Fruit fly (Drosophila melanogaster) whole organism, prepupa: ENCODE measurements around the gene wda.

Source experiments
- Blimp-1 ChIP-seq: fragments of 200-800 bp; sonication (Bioruptor generic); optimal IDR thresholded peaks from 3 replicates; lab custom pipeline; 2017; ENCODE audit warnings: missing biosample characterization, missing genetic modification characterization, mild to moderate bottlenecking, moderate library complexity, missing genetic modification reagents
- CG10669 ChIP-seq: fragments of 200-800 bp; sonication (Bioruptor generic); optimal IDR thresholded peaks from 3 replicates; lab custom pipeline; 2018; ENCODE audit warnings: missing biosample characterization, mild to moderate bottlenecking, missing genetic modification characterization, moderate library complexity
- CG11294 ChIP-seq: fragments of 200-800 bp; sonication (Bioruptor generic); IDR thresholded peaks from 2 replicates; pipeline ENCODE4 v1.3.6; 2022; ENCODE audit warnings: missing biosample characterization, missing genetic modification characterization
- CG11762 ChIP-seq: fragments of 200-800 bp; sonication (Bioruptor generic); optimal IDR thresholded peaks from 3 replicates; lab custom pipeline; 2016; ENCODE audit warnings: missing biosample characterization, missing genetic modification characterization; ENCODE audit not compliant: insufficient read depth
- CG11902 ChIP-seq: fragments of 200-800 bp; sonication (Bioruptor generic); optimal IDR thresholded peaks from 3 replicates; lab custom pipeline; 2016; ENCODE audit warnings: missing biosample characterization, missing genetic modification characterization
- CG15336 ChIP-seq: fragments of 200-800 bp; sonication (Bioruptor generic); IDR thresholded peaks from 2 replicates; pipeline ENCODE4 v1.3.6; 2022; ENCODE audit warnings: missing biosample characterization, missing genetic modification characterization
- CG1621 ChIP-seq: fragments of 200-800 bp; sonication (Bioruptor generic); optimal IDR thresholded peaks from 3 replicates; lab custom pipeline; 2018; ENCODE audit warnings: missing biosample characterization, mild to moderate bottlenecking, missing genetic modification characterization
- CG16779 ChIP-seq: fragments of 200-800 bp; sonication (Bioruptor generic); optimal IDR thresholded peaks from 3 replicates; lab custom pipeline; 2017; ENCODE audit warnings: missing biosample characterization, mild to moderate bottlenecking, missing genetic modification characterization
- CG31627 ChIP-seq: fragments of 200-800 bp; sonication (Bioruptor generic); optimal IDR thresholded peaks from 3 replicates; lab custom pipeline; 2016; ENCODE audit warnings: missing biosample characterization, missing genetic modification characterization
- CG32006 ChIP-seq: fragments of 200-800 bp; sonication (Bioruptor generic); optimal IDR thresholded peaks from 3 replicates; lab custom pipeline; 2017; ENCODE audit warnings: missing biosample characterization, mild to moderate bottlenecking, missing genetic modification characterization
- CG34406 ChIP-seq: fragments of 200-800 bp; sonication (Bioruptor generic); optimal IDR thresholded peaks from 3 replicates; lab custom pipeline; 2016; ENCODE audit warnings: missing biosample characterization, missing genetic modification characterization
- CG3919 ChIP-seq: fragments of 200-800 bp; sonication (Bioruptor generic); optimal IDR thresholded peaks from 3 replicates; lab custom pipeline; 2016; ENCODE audit warnings: missing biosample characterization, missing genetic modification characterization
- CG6163 ChIP-seq: fragments of 200-800 bp; sonication (Bioruptor generic); IDR thresholded peaks from 3 replicates; pipeline ENCODE4 v1.3.6; 2022; ENCODE audit warnings: missing biosample characterization, missing genetic modification characterization
- CG6276 ChIP-seq: fragments of 200-800 bp; sonication (Bioruptor generic); optimal IDR thresholded peaks from 2 replicates; lab custom pipeline; 2017; ENCODE audit warnings: missing biosample characterization, mild to moderate bottlenecking, missing genetic modification characterization
- CG6792 ChIP-seq: fragments of 200-800 bp; sonication (Bioruptor generic); optimal IDR thresholded peaks from 3 replicates; lab custom pipeline; 2016; ENCODE audit warnings: missing biosample characterization, missing genetic modification characterization
- CG6854 ChIP-seq: fragments of 200-800 bp; sonication (Bioruptor generic); optimal IDR thresholded peaks from 2 replicates; lab custom pipeline; 2017; ENCODE audit warnings: missing biosample characterization, mild to moderate bottlenecking, missing genetic modification characterization
- CG8319 ChIP-seq: fragments of 200-800 bp; sonication (Bioruptor generic); optimal IDR thresholded peaks from 3 replicates; lab custom pipeline; 2016; ENCODE audit warnings: missing biosample characterization, missing genetic modification characterization
- Eip78C ChIP-seq: fragments of 200-800 bp; sonication (Bioruptor generic); peaks from one replicate; lab custom pipeline; 2016; ENCODE audit warnings: missing biosample characterization, missing genetic modification characterization
- Ets96B ChIP-seq: fragments of 200-800 bp; optimal IDR thresholded peaks from 2 replicates; lab custom pipeline; 2019; ENCODE audit warnings: missing biosample characterization, mild to moderate bottlenecking, missing genetic modification characterization, moderate library complexity
- Gug ChIP-seq: fragments of 200-800 bp; sonication (Bioruptor generic); IDR thresholded peaks from 2 replicates; pipeline ENCODE4 v1.3.6; 2022; ENCODE audit warnings: missing biosample characterization, missing genetic modification characterization
- Hr38 ChIP-seq: sonication (Bioruptor generic); optimal IDR thresholded peaks from 2 replicates; lab custom pipeline; 2016; ENCODE audit warnings: missing biosample characterization, missing genetic modification characterization
- Hr4 ChIP-seq: fragments of 200-800 bp; sonication (Bioruptor generic); optimal IDR thresholded peaks from 3 replicates; lab custom pipeline; 2016; ENCODE audit warnings: missing biosample characterization, missing genetic modification characterization
- Lpt ChIP-seq: fragments of 200-800 bp; sonication (Bioruptor generic); optimal IDR thresholded peaks from 3 replicates; lab custom pipeline; 2016; ENCODE audit warnings: missing biosample characterization, missing genetic modification characterization
- OdsH ChIP-seq: fragments of 200-800 bp; sonication (Bioruptor generic); optimal IDR thresholded peaks from 3 replicates; lab custom pipeline; 2016; ENCODE audit warnings: missing biosample characterization, missing genetic modification characterization
- Smox ChIP-seq: fragments of 200-800 bp; sonication (Bioruptor generic); optimal IDR thresholded peaks from 3 replicates; lab custom pipeline; 2016; ENCODE audit warnings: missing biosample characterization, missing genetic modification characterization
- achi ChIP-seq: fragments of 200-800 bp; sonication (Bioruptor generic); optimal IDR thresholded peaks from 3 replicates; lab custom pipeline; 2016; ENCODE audit warnings: missing biosample characterization, missing genetic modification characterization
- acj6 ChIP-seq: fragments of 200-800 bp; sonication (Bioruptor generic); optimal IDR thresholded peaks from 3 replicates; lab custom pipeline; 2016; ENCODE audit warnings: missing biosample characterization, missing genetic modification characterization
- cyc ChIP-seq: fragments of 200-800 bp; sonication (Bioruptor generic); optimal IDR thresholded peaks from 3 replicates; lab custom pipeline; 2016; ENCODE audit warnings: missing biosample characterization, missing genetic modification characterization
- dsx ChIP-seq: fragments of 200-800 bp; optimal IDR thresholded peaks from 3 replicates; lab custom pipeline; 2019; ENCODE audit warnings: missing biosample characterization, mild to moderate bottlenecking, missing genetic modification characterization, moderate library complexity; ENCODE audit not compliant: poor library complexity, severe bottlenecking
- eg ChIP-seq: fragments of 200-800 bp; sonication (Bioruptor generic); IDR thresholded peaks from 3 replicates; pipeline ENCODE4 v1.3.6; 2022; ENCODE audit warnings: missing biosample characterization, missing genetic modification characterization
- fd85E ChIP-seq: fragments of 200-800 bp; sonication (Bioruptor generic); optimal IDR thresholded peaks from 3 replicates; lab custom pipeline; 2016; ENCODE audit warnings: missing biosample characterization, missing genetic modification characterization
- fkh ChIP-seq: fragments of 200-800 bp; sonication (Bioruptor generic); optimal IDR thresholded peaks from 3 replicates; lab custom pipeline; 2017; ENCODE audit warnings: missing biosample characterization, mild to moderate bottlenecking, missing genetic modification characterization, moderate library complexity
- lz ChIP-seq: fragments of 200-800 bp; sonication (Bioruptor generic); optimal IDR thresholded peaks from 3 replicates; lab custom pipeline; 2016; ENCODE audit warnings: missing biosample characterization, missing genetic modification characterization
- net ChIP-seq: fragments of 200-800 bp; sonication (Bioruptor generic); optimal IDR thresholded peaks from 3 replicates; lab custom pipeline; 2016; ENCODE audit warnings: missing biosample characterization, missing genetic modification characterization
- pdm3 ChIP-seq: fragments of 200-800 bp; sonication (Bioruptor generic); optimal IDR thresholded peaks from 3 replicates; lab custom pipeline; 2016; ENCODE audit warnings: missing biosample characterization, missing genetic modification characterization
- salr ChIP-seq, 2 experiments: fragments of 200-800 bp; sonication (Bioruptor generic); optimal IDR thresholded peaks; 3 replicates each; lab custom pipeline; 2016 to 2018; ENCODE audit warnings: missing biosample characterization in 2 of 2, missing genetic modification characterization in 2 of 2, mild to moderate bottlenecking in 1 of 2
- spab ChIP-seq: fragments of 200-800 bp; sonication (Bioruptor generic); optimal IDR thresholded peaks from 2 replicates; lab custom pipeline; 2017; ENCODE audit warnings: missing biosample characterization, mild to moderate bottlenecking, missing genetic modification characterization, missing genetic modification reagents
- ss ChIP-seq, 2 experiments: fragments of 200-800 bp; sonication (Bioruptor generic); optimal IDR thresholded peaks; 2 replicates in 1 of 2; 3 replicates in 1 of 2; lab custom pipeline; 2017 to 2018; ENCODE audit warnings: mild to moderate bottlenecking in 2 of 2, missing biosample characterization in 2 of 2, missing genetic modification characterization in 2 of 2, moderate library complexity in 1 of 2
- svp ChIP-seq: fragments of 200-800 bp; sonication (Bioruptor generic); peaks from one replicate; lab custom pipeline; 2016; ENCODE audit warnings: missing biosample characterization, missing genetic modification characterization
- vri ChIP-seq: fragments of 200-800 bp; sonication (Bioruptor generic); optimal IDR thresholded peaks from 3 replicates; lab custom pipeline; 2016; ENCODE audit warnings: missing biosample characterization, mild to moderate bottlenecking, missing genetic modification characterization

Gene wda

DNA sequence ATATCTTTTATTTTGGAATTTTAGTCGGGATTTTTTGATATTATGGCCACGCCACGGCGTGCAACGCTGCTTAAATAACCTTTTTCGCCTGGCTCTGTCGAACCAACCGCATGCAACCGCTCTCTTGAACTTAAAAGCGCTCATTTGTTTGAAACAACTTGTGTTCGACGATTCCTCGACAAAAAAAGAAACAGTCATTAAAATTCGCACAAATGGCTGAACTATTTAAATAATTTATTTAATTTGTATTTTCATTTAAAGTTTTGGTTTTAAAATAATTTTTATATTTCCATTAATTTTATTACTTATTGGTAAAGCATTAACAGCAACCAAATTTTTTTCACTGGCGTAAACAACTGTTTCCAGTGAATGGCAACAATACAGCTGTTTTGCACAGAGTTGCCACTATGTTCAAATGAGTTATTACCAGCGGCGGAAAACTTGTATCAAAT is 22.9 kb upstream of the wda start, which contains the start of the genes orb and Cdc16 (continued):
- TF ChIP-seq CG16779, result peak; percentile 65
- TF ChIP-seq dsx, result no peak
- TF ChIP-seq OdsH (GFP tag; lab: Kevin White, UChicago), result peak; percentile 90
- TF ChIP-seq acj6, result peak; percentile 89
- no peak for TF ChIP-seq pdm3
- no peak for TF ChIP-seq fd85E (GFP tag; lab: Kevin White, UChicago)
- peak; percentile 86 for TF ChIP-seq CG34406
- TF ChIP-seq CG15336 (GFP tag; lab: Robert Waterston, UW), result peak; percentile 91

DNA sequence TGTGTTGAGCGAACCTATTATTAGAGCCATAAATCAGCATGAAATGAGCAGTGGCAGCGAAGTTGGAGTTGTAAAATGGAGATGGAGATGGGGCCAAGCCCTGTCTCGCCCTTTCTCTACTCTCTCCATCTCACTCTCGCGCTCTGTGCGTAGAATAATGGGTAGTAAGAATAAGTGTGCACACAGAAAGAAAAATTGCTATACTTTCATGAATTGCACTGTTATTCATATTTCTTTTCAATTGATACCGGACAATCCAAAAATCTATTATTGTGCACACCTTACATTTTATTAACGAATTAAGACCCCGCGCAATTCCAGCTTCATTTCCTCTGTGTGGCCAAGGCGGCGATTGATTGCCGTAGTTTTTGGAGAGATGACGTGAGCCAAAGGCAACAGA is 21.9 kb upstream of the wda start:
- TF ChIP-seq svp (peak; percentile 51), CG32006 (GFP tag; lab: Kevin White, UChicago) (peak; percentile 7), Gug (GFP tag; lab: Robert Waterston, UW) (no peak), fd85E (GFP tag; lab: Kevin White, UChicago) (no peak), Lpt (GFP tag; lab: Kevin White, UChicago) (no peak), CG1621 (tag; lab: Kevin White, UChicago) (no peak), CG31627 (GFP tag; lab: Kevin White, UChicago) (no peak)
- TF ChIP-seq, all 60 proteins: peak for 2

DNA sequence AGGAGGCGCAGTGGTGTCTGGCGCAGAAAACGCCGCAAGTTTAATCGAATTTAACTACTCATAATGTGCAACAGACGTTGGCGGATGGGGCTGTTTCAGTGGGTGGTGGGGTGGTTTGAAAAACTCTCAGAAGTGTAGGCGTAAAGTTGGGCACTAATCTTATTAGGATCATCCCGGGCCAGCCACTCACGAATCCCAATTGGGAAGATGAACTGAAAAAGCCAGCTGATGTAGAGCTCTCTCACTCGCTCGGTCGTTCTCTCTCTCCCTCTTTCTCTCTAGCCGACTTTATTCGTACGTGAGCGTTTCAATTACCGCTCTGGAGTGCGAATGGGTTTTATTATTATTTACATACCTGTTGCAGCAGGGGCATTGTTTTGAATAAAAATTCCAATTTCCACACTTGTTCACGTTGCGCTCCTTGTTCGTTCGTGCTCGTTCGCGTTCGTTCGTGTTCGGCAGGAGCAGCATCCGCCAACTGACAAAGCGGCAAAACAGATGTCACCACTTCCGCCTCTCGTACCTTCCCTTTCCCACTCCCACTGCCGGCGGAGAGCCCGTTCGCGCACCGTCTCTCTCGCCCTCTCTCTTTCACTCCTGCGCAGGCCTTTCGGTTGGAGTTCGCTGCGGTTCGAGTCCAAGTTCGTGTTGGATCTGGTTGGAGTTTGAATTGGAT is 21.0 kb upstream of the wda start:
- TF ChIP-seq CG6163 (GFP tag; lab: Robert Waterston, UW), result no peak
- peak; percentile 27 for TF ChIP-seq CG3919 (GFP tag; lab: Kevin White, UChicago)
- TF ChIP-seq CG1621 (tag; lab: Kevin White, UChicago), result peak; percentile 40
- peak; percentile 5 for TF ChIP-seq CG6854
- no peak for TF ChIP-seq fd85E (GFP tag; lab: Kevin White, UChicago)
- TF ChIP-seq ss (GFP tag; optimal IDR thresholded peaks at IDR 0.05; lab: Kevin White, UChicago), result peak in 1 of 2 experiments; percentile 9

DNA sequence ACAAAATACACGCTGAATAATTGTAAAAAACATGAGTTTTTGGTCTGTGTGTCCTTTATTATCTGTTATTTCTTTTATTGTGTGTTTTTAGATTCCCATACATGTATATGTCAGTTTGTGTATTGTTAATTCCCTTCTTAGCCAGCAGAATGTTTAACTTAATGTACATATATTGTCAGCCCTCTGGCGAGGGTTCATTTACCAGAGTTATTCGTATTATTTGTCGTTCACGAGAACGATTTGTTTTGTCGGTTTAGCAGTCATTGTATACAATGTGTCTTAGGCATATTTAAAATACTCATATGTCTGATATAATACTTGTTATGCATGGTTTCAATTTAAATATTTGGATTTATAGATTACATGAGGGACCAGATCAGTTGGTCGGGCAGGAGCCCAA is 2.7 kb upstream of the wda start:
- TF ChIP-seq net (GFP tag; lab: Kevin White, UChicago) (no peak), fkh (peak; percentile 24)

DNA sequence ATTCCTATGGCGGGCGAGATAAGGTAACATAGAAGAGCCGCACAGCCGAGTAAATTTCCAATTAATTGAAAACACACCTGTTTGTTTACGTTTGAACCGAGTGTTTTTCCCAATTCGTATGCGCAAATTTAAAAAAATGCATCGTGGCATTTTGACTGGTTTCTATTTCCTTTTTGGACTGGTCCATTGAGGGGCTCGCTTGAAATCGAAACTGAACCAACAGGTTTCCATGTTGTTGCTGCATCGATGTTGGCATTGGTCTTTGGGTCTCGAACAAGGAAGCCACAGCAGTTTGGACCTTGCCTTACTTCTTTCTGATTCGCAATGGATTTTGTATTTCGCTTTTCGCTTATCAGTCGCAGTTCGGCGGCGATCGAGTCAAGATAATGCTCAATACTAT is 637 bp upstream of the wda start:
- TF ChIP-seq Blimp-1 (peak; percentile 94), Hr38 (GFP tag; lab: Kevin White, UChicago) (no peak)
- TF ChIP-seq, all 60 proteins: peak for 1

DNA sequence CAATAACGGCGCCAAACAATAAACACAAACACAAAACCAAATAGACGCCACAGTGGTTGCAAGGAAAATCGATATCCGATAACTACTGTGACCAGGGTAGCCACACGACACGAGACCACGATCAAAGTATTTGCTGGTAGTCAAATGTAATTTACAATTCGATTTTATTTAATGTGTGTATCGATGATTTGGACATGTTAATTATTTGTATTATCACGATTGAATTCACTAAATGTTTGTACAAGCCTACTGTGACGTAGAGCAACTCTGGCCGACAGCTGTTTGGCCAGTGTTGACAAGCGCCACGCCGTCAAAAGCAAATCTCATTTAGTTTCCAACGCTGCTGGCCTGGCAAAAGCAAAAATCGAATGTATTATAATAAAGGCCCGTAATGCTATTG is 6.6 kb downstream of the wda start, which contains the start of the genes Rad60 and EloA:
TSS of gene Rad60 (minus strand) at position 222 of the 400 bp plus-strand sequence.
TSS of gene EloA (plus strand) at position 308 of the 400 bp plus-strand sequence.
- TF ChIP-seq CG8319 (GFP tag; lab: Kevin White, UChicago), result peak; percentile 56
- TF ChIP-seq CG6792, result peak; percentile 69
- TF ChIP-seq eg (GFP tag; lab: Robert Waterston, UW), result peak; percentile 77
- TF ChIP-seq achi, result peak; percentile 76
- peak; percentile 12 for TF ChIP-seq Blimp-1
- peak; percentile 70 for TF ChIP-seq CG11762 (GFP tag; lab: Kevin White, UChicago)
- TF ChIP-seq lz (GFP tag; lab: Kevin White, UChicago), result peak; percentile 85
- peak; percentile 36 for TF ChIP-seq Lpt (GFP tag; lab: Kevin White, UChicago)
- TF ChIP-seq CG10669, result peak; percentile 50
- TF ChIP-seq CG6276 (GFP tag; lab: Kevin White, UChicago), result no peak
- peak; percentile 80 for TF ChIP-seq acj6
- TF ChIP-seq Ets96B (tag; lab: Kevin White, UChicago), result peak; percentile 49
- peak; percentile 73 for TF ChIP-seq CG34406
- peak; percentile 70; the same call in 2 of the 3 replicates for TF ChIP-seq CG6163 (GFP tag; lab: Robert Waterston, UW)
- peak; percentile 47 for TF ChIP-seq net (GFP tag; lab: Kevin White, UChicago)
- TF ChIP-seq CG11294 (GFP tag; lab: Robert Waterston, UW), result 0 out of 2 replicates have a peak, but pooled peaks have one; percentile 14
- TF ChIP-seq Eip78C (GFP tag; lab: Kevin White, UChicago), result peak; percentile 91
- peak; percentile 82 for TF ChIP-seq OdsH (GFP tag; lab: Kevin White, UChicago)
- TF ChIP-seq Hr4 (GFP tag; lab: Kevin White, UChicago), result peak; percentile 81
- peak in 1 of 2 experiments; percentile 50 for TF ChIP-seq salr (GFP tag; optimal IDR thresholded peaks at IDR 0.05; lab: Kevin White, UChicago)
- no peak for TF ChIP-seq spab (GFP tag; lab: Kevin White, UChicago)
- TF ChIP-seq cyc (GFP tag; lab: Kevin White, UChicago), result peak; percentile 81
- no peak for TF ChIP-seq fd85E (GFP tag; lab: Kevin White, UChicago)
- TF ChIP-seq vri (GFP tag; lab: Kevin White, UChicago), result no peak
- peak; percentile 42 for TF ChIP-seq CG11902 (GFP tag; lab: Kevin White, UChicago)
- TF ChIP-seq Smox (GFP tag; lab: Kevin White, UChicago), result no peak
